Worm (Caenorhabditis elegans) whole organism, midembryonic: Measurements from ENCODE around the gene cox-18.
A peak's percentile ranks its signal among the peaks of the same experiment; 100 is the strongest.

Experiments used
- T22C8.4 ChIP-seq: fragments of 200-800 bp; sonication (Bioruptor generic); IDR thresholded peaks from 2 replicates; pipeline ENCODE4 v1.3.6; 2022; ENCODE audit warnings: missing genetic modification characterization, missing compliant biosample characterization
- cog-1 ChIP-seq: sonication (generic microtip); optimal IDR thresholded peaks from 2 replicates; lab custom pipeline; 2016; ENCODE audit warnings: missing genetic modification characterization, missing compliant biosample characterization
- flt-1 ChIP-seq: fragments of 200-800 bp; sonication (Bioruptor generic); IDR thresholded peaks from 2 replicates; pipeline ENCODE4 v1.3.6; 2022; ENCODE audit warnings: missing genetic modification characterization, missing compliant biosample characterization
- klf-2 ChIP-seq: fragments of 200-800 bp; sonication (Bioruptor generic); conservative IDR thresholded peaks from 2 replicates; pipeline ENCODE4 v1.3.6; 2022; ENCODE audit warnings: missing genetic modification reagents, missing genetic modification characterization, missing compliant biosample characterization
- med-1 ChIP-seq: sonication (generic microtip); optimal IDR thresholded peaks from 2 replicates; lab custom pipeline; 2017; ENCODE audit warnings: missing genetic modification characterization, mild to moderate bottlenecking, missing compliant biosample characterization, antibody characterized with exemption, missing genetic modification reagents; ENCODE audit not compliant: insufficient read depth
- ref-1 ChIP-seq: fragments of 200-800 bp; sonication (Bioruptor generic); conservative IDR thresholded peaks from 2 replicates; pipeline ENCODE4 v1.3.6; 2022; ENCODE audit warnings: missing genetic modification reagents, missing genetic modification characterization, missing compliant biosample characterization
- tab-1 ChIP-seq: fragments of 200-800 bp; sonication (Bioruptor generic); IDR thresholded peaks from 2 replicates; pipeline ENCODE4 v1.3.6; 2022; ENCODE audit warnings: missing genetic modification characterization, missing compliant biosample characterization
- ztf-23 ChIP-seq: fragments of 200-800 bp; sonication (Bioruptor generic); IDR thresholded peaks from 2 replicates; pipeline ENCODE4 v1.3.6; 2022; ENCODE audit warnings: missing genetic modification reagents, missing genetic modification characterization, missing compliant biosample characterization
- ztf-29 ChIP-seq: fragments of 200-800 bp; sonication (Bioruptor generic); IDR thresholded peaks from 2 replicates; pipeline ENCODE4 v1.3.6; 2022; ENCODE audit warnings: missing genetic modification reagents, missing genetic modification characterization, missing compliant biosample characterization

The cox-18 gene

ce11 chrIV:1067430-1067829, 29.8 kb upstream of the cox-18 start, which contains the start of gene znf-782:
Gene znf-782 (minus strand): TSS chrIV:1067525.
- TF ChIP-seq klf-2 (GFP tag; lab: Robert Waterston, UW) = no peak
- 0 out of 2 replicates have a peak, but pooled peaks have one; percentile 44 for TF ChIP-seq ztf-23

DNA sequence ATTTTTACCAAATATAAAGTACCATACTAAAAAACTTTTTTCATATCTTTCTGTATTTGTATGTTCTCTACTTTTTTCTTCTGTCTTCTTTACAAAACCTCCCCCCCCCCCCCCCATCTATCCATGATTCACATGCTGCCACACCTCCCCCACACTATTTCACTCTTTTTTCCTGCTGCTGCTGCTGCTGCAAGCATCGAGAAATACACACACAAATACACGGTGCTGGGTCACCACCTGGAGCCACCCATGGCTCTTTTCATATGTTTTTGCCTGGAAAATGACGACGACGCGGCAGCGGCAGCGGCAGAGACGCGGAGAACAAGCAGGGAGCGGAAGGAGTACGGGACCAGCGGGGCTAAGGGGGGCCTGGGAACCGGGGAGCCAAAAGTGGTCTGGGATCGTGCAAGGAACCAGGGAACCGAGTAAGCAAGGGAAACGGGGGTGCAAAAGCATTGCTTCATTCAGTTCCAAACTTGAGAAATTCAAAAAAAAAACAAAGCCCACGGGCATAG, 28.5 kb upstream of the cox-18 start:
- TF ChIP-seq med-1 (GFP tag; lab: Kevin White, UChicago) (no peak), ztf-29 (GFP tag; lab: Robert Waterston, UW) (no peak), flt-1 (GFP tag; lab: Robert Waterston, UW) (no peak), ztf-23 (no peak), ref-1 (GFP tag; lab: Robert Waterston, UW) (no peak), cog-1 (tag; lab: Kevin White, UChicago) (no peak), klf-2 (GFP tag; lab: Robert Waterston, UW) (no peak), T22C8.4 (no peak), tab-1 (GFP tag; lab: Robert Waterston, UW) (no peak)

- TF ChIP-seq ztf-29 (GFP tag; lab: Robert Waterston, UW) (no peak), med-1 (GFP tag; lab: Kevin White, UChicago) (no peak), flt-1 (GFP tag; lab: Robert Waterston, UW) (no peak), cog-1 (tag; lab: Kevin White, UChicago) (no peak), ztf-23 (no peak), klf-2 (GFP tag; lab: Robert Waterston, UW) (no peak), T22C8.4 (no peak), ref-1 (GFP tag; lab: Robert Waterston, UW) (no peak), tab-1 (GFP tag; lab: Robert Waterston, UW) (no peak)
These were observed 26.9 kb upstream of the cox-18 start for ce11 chrIV:1070383-1070782.

- no peak for TF ChIP-seq ref-1 (GFP tag; lab: Robert Waterston, UW)
- no peak for TF ChIP-seq ztf-23
- TF ChIP-seq T22C8.4 = no peak
- no peak for TF ChIP-seq cog-1 (tag; lab: Kevin White, UChicago)
- no peak for TF ChIP-seq klf-2 (GFP tag; lab: Robert Waterston, UW)
- TF ChIP-seq flt-1 (GFP tag; lab: Robert Waterston, UW) = no peak
- no peak for TF ChIP-seq med-1 (GFP tag; lab: Kevin White, UChicago)
- TF ChIP-seq ztf-29 (GFP tag; lab: Robert Waterston, UW) = no peak
- no peak for TF ChIP-seq tab-1 (GFP tag; lab: Robert Waterston, UW)
These were observed 23.2 kb upstream of the cox-18 start for ce11 chrIV:1074069-1074468.

DNA sequence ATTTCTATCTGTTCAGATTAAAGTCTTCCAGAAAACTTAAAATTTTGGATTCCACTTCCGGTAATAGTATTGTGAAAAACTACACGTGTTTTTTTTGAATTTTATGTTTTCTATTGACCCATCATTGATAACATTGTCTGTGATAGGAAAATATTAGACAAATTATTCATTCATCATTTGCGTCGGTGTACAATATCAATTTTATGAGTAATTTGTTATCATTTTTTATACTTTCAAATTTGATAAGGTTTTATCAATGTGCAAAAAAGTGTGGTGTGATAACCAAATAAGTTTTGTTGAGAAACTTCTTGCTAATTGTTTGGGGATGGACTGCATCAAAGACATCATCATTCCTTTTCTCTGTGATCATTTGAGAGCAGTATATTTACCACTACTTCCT, 21.8 kb upstream of the cox-18 start:
- no peak for TF ChIP-seq tab-1 (GFP tag; lab: Robert Waterston, UW)
- TF ChIP-seq flt-1 (GFP tag; lab: Robert Waterston, UW) = no peak
- no peak for TF ChIP-seq med-1 (GFP tag; lab: Kevin White, UChicago)
- TF ChIP-seq T22C8.4 = no peak
- TF ChIP-seq ztf-23 = no peak
- TF ChIP-seq ref-1 (GFP tag; lab: Robert Waterston, UW) = no peak
- no peak for TF ChIP-seq ztf-29 (GFP tag; lab: Robert Waterston, UW)
- TF ChIP-seq klf-2 (GFP tag; lab: Robert Waterston, UW) = no peak

DNA sequence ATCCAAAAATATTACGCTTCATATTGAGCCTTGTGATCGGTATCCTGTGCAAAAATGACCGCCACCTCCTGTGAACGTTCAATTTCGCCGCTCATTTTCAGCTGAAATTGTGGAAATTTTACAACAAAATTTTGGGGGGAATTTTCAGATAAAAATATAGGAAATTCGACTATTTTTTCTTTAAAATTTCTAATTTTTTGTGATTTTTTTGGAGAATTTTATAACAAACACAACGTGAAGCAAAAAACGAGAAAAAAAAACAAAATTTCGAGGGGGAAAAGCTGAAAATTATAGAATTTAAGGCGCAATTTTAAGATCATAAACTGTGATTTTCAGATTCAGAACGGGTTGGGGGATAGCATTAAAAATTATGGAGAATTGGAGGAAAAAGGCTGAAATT, 10.3 kb upstream of the cox-18 start, which contains the start of gene csn-4:
csn-4 (minus strand) TSS at position 101 of the 400 bp plus-strand sequence.
- TF ChIP-seq flt-1 (GFP tag; lab: Robert Waterston, UW) (no peak), ref-1 (GFP tag; lab: Robert Waterston, UW) (no peak), cog-1 (tag; lab: Kevin White, UChicago) (no peak), T22C8.4 (no peak), ztf-23 (no peak), tab-1 (GFP tag; lab: Robert Waterston, UW) (no peak), ztf-29 (GFP tag; lab: Robert Waterston, UW) (no peak), klf-2 (GFP tag; lab: Robert Waterston, UW) (no peak), med-1 (GFP tag; lab: Kevin White, UChicago) (no peak)

DNA sequence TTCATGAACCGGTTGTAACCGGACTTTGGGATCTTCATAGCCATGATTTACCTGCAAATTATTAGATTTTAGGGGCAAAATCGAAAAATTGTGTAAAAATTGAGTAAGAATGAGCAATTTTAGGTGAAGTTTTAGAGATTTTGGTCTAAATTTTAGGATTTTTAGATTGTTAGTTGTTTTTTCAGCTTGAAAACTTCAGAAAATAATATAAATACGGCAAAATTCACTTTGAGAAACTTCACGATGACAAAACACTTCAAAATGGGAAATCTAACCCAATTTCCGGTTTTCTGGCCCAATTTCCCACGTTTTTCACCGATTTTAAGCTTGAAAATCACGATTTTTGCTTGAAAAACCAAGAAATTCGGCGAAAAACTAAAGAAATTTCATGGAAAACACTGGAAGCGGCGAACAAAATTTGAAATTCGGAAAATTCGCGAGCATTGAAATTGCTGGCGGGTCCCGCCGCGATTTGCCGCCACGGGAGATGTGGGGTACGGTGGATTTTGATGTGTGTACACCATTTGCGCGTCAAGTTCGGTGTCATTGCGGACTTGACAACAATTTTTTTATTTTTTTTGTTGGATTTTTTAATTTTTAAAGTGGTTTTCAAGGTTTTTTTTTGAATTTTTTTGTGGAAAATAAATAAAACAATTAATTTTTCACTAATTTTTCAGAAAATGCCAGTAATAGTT, 3.2 kb upstream of the cox-18 start, which contains the start of the genes cct-8 and Y55F3AR.2:
cct-8 (minus strand) TSS at position 51 of the 695 bp plus-strand sequence.
Y55F3AR.2 (plus strand) TSS at position 672 of the 695 bp plus-strand sequence.
- TF ChIP-seq cog-1 (tag; lab: Kevin White, UChicago) (peak; percentile 88), ztf-23 (peak; percentile 92), ztf-29 (GFP tag; lab: Robert Waterston, UW) (no peak), flt-1 (GFP tag; lab: Robert Waterston, UW) (peak; percentile 81), T22C8.4 (peak; percentile 55; the same call in 1 of the 2 replicates), klf-2 (GFP tag; lab: Robert Waterston, UW) (peak; percentile 52; the same call in 1 of the 2 replicates), med-1 (GFP tag; lab: Kevin White, UChicago) (no peak), ref-1 (GFP tag; lab: Robert Waterston, UW) (no peak), tab-1 (GFP tag; lab: Robert Waterston, UW) (no peak)

DNA sequence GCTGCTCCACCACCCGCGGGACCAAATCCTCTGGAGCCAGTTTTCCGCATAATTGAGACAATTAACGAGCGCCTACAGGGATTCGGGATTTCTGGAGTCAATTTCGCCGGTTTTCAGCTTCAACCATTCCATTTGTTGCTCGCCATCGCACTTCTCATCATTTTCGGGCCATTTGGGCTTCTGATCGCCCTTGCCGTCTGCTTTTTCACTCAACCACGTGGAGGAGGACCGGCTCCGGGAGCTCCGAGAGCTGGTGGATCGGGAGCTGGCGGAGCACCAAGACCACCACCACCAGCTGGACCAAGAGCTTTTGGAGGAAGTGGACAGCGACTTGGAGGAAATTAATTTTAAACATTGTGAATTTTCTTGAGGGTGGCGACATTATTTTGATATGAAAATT, 1.1 kb upstream of the cox-18 start:
- TF ChIP-seq flt-1 (GFP tag; lab: Robert Waterston, UW) (no peak), ztf-23 (no peak), klf-2 (GFP tag; lab: Robert Waterston, UW) (no peak), T22C8.4 (no peak), tab-1 (GFP tag; lab: Robert Waterston, UW) (no peak), cog-1 (tag; lab: Kevin White, UChicago) (no peak), med-1 (GFP tag; lab: Kevin White, UChicago) (no peak), ztf-29 (GFP tag; lab: Robert Waterston, UW) (no peak)

ce11 chrIV:1104518-1104917, 7.3 kb downstream of the cox-18 start, which contains the start of the genes C44B12.9 and C44B12.3:
Gene C44B12.9 (minus strand): TSS chrIV:1104618.
Gene C44B12.3 (plus strand): TSS chrIV:1104766.
- no peak for TF ChIP-seq cog-1 (tag; lab: Kevin White, UChicago)
- no peak for TF ChIP-seq ref-1 (GFP tag; lab: Robert Waterston, UW)
- TF ChIP-seq med-1 (GFP tag; lab: Kevin White, UChicago) = no peak
- TF ChIP-seq tab-1 (GFP tag; lab: Robert Waterston, UW) = no peak
- no peak for TF ChIP-seq ztf-23
- no peak for TF ChIP-seq flt-1 (GFP tag; lab: Robert Waterston, UW)
- no peak for TF ChIP-seq ztf-29 (GFP tag; lab: Robert Waterston, UW)
- TF ChIP-seq klf-2 (GFP tag; lab: Robert Waterston, UW) = no peak
- TF ChIP-seq T22C8.4 = no peak
